Worm (Caenorhabditis elegans) whole organism, early embryonic: ENCODE measurements around the gene R13D11.3.

Experiments
- B0310.2 ChIP-seq: sonication (generic microtip); optimal IDR thresholded peaks from 2 replicates; lab custom pipeline; 2016; ENCODE audit warnings: mild to moderate bottlenecking, missing genetic modification characterization, missing compliant biosample characterization
- F13C5.2 ChIP-seq: sonication (generic microtip); optimal IDR thresholded peaks from 2 replicates; lab custom pipeline; 2017; ENCODE audit warnings: mild to moderate bottlenecking, missing genetic modification characterization, inconsistent platforms, missing compliant biosample characterization
- aly-1 ChIP-seq: sonication (generic microtip); optimal IDR thresholded peaks from 2 replicates; lab custom pipeline; 2016; ENCODE audit warnings: missing genetic modification characterization, missing compliant biosample characterization
- ama-1 ChIP-seq: fragments of 150-350 bp; optimal IDR thresholded peaks from 2 replicates; lab custom pipeline; 2014
- ceh-13 ChIP-seq: fragments of 200-800 bp; sonication (Bioruptor generic); optimal IDR thresholded peaks from 2 replicates; lab custom pipeline; 2018; ENCODE audit warnings: mild to moderate bottlenecking, missing genetic modification characterization, missing compliant biosample characterization
- ceh-36 ChIP-seq: sonication (generic microtip); optimal IDR thresholded peaks from 2 replicates; lab custom pipeline; 2016; ENCODE audit warnings: missing genetic modification characterization, inconsistent platforms, missing compliant biosample characterization
- ets-7 ChIP-seq: sonication (generic microtip); optimal IDR thresholded peaks from 2 replicates; lab custom pipeline; 2016; ENCODE audit warnings: missing genotype, missing genetic modification characterization, missing compliant biosample characterization
- flt-1 ChIP-seq: fragments of 200-800 bp; sonication (Bioruptor generic); IDR thresholded peaks from 2 replicates; pipeline ENCODE4 v1.3.6; 2022; ENCODE audit warnings: missing genetic modification characterization, missing compliant biosample characterization
- hmbx-1 ChIP-seq: sonication (generic microtip); optimal IDR thresholded peaks from 2 replicates; lab custom pipeline; 2016; ENCODE audit warnings: mild to moderate bottlenecking, missing genetic modification characterization, missing compliant biosample characterization
- hmg-4 ChIP-seq: fragments of 200-800 bp; sonication (Bioruptor generic); optimal IDR thresholded peaks from 2 replicates; lab custom pipeline; 2018; ENCODE audit warnings: mild to moderate bottlenecking, missing genetic modification characterization, missing compliant biosample characterization
- hnd-1 ChIP-seq: sonication (generic microtip); optimal IDR thresholded peaks from 2 replicates; lab custom pipeline; 2016; ENCODE audit warnings: missing genetic modification characterization, missing compliant biosample characterization
- pes-1 ChIP-seq: fragments of 200-800 bp; sonication (Bioruptor generic); IDR thresholded peaks from 2 replicates; pipeline ENCODE4 v1.3.6; 2022; ENCODE audit warnings: missing genetic modification reagents, missing genetic modification characterization, missing compliant biosample characterization
- scrt-1 ChIP-seq: fragments of 200-800 bp; sonication (Bioruptor generic); IDR thresholded peaks from 2 replicates; pipeline ENCODE4 v1.3.6; 2022; ENCODE audit warnings: missing genetic modification characterization, missing compliant biosample characterization
- sea-1 ChIP-seq: fragments of 200-800 bp; sonication (Bioruptor generic); conservative IDR thresholded peaks from 2 replicates; pipeline ENCODE4 v1.3.6; 2022; ENCODE audit warnings: missing genetic modification characterization, missing compliant biosample characterization
- tbx-11 ChIP-seq: fragments of 200-800 bp; sonication (Bioruptor generic); IDR thresholded peaks from 2 replicates; pipeline ENCODE4 v1.3.6; 2022; ENCODE audit warnings: missing genetic modification characterization, missing compliant biosample characterization
- tbx-37 ChIP-seq: fragments of 200-800 bp; sonication (Bioruptor generic); conservative IDR thresholded peaks from 2 replicates; pipeline ENCODE4 v1.3.6; 2022; ENCODE audit warnings: missing genetic modification reagents, missing genetic modification characterization, missing compliant biosample characterization
- tra-4 ChIP-seq: sonication (generic microtip); optimal IDR thresholded peaks from 2 replicates; lab custom pipeline; 2017; ENCODE audit warnings: missing genetic modification characterization, missing compliant biosample characterization

R13D11.3 gene

DNA sequence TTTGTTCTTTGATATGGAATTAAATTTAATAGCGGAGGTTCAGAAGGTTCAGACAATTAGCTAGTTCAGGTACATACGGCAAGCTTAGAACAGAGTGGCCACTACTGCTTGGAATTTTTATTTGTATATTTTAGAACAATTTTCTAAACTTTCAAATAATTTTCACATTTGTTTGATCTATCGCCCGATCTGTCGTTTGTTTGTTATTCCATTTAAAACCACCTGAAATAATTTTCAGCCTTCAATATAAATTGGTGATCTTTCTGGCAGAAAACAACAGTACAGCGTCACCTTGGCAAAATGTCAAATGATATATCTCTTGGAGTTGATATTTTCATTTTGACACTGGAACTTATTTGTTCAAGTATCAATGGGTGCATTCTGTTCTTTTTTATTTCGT lies at the start of gene R13D11.3:
Gene R13D11.3 (plus strand): TSS at position 301 of the 400 bp plus-strand sequence.
- no peak for TF ChIP-seq F13C5.2 (tag; lab: Kevin White, UChicago)
- no peak for TF ChIP-seq ceh-36 (tag; lab: Kevin White, UChicago)
- no peak for TF ChIP-seq ceh-13 (GFP tag; lab: Kevin White, UChicago)
- TF ChIP-seq hmbx-1: no peak
- TF ChIP-seq ama-1 (lab: Kevin White, UChicago): no peak
- TF ChIP-seq B0310.2: no peak
- no peak for TF ChIP-seq scrt-1 (GFP tag; lab: Robert Waterston, UW)
- TF ChIP-seq pes-1 (GFP tag; lab: Robert Waterston, UW): no peak

DNA sequence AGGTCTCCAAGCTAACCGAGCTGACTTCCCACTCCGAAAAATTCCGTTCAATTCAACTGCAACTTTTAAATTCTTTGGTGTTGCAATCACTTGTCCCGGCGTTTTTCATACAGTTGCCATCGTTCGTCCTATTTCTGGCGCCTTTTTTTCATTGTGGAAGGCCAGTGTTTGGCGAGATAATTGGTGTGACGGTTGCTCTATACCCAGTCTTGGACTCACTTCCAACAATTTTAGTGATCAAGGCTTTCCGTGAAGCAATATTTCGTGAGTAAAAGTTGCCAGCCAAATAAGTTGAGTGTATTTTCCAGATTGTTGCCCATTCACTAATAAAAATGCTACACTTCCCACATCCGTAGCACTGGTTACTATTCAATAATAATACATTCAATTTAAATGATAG lies 42.6 kb upstream of the R13D11.3 start:
- TF ChIP-seq hnd-1 (tag; lab: Kevin White, UChicago): no peak
- TF ChIP-seq scrt-1 (GFP tag; lab: Robert Waterston, UW): no peak
- TF ChIP-seq pes-1 (GFP tag; lab: Robert Waterston, UW): no peak
- no peak for TF ChIP-seq ama-1 (lab: Kevin White, UChicago)
- no peak for TF ChIP-seq ceh-36 (tag; lab: Kevin White, UChicago)
- no peak for TF ChIP-seq flt-1 (GFP tag; lab: Robert Waterston, UW)
- no peak for TF ChIP-seq B0310.2
- no peak for TF ChIP-seq tbx-37 (GFP tag; lab: Robert Waterston, UW)
- no peak for TF ChIP-seq ceh-13 (GFP tag; lab: Kevin White, UChicago)
- TF ChIP-seq tra-4 (tag; lab: Kevin White, UChicago): no peak
- TF ChIP-seq aly-1: no peak
- no peak for TF ChIP-seq tbx-11 (GFP tag; lab: Robert Waterston, UW)
- no peak for TF ChIP-seq F13C5.2 (tag; lab: Kevin White, UChicago)
- no peak for TF ChIP-seq ets-7 (tag; lab: Kevin White, UChicago)
- TF ChIP-seq sea-1: no peak
- TF ChIP-seq hmg-4: no peak
- no peak for TF ChIP-seq hmbx-1

ce11 chrV:773256-773655 lies 41.6 kb upstream of the R13D11.3 start, which contains the start of gene sti-1:
sti-1 (plus strand) TSS chrV:773518.
- TF ChIP-seq F13C5.2 (tag; lab: Kevin White, UChicago): peak; percentile 34
- TF ChIP-seq B0310.2: no peak

ce11 chrV:774341-774740 lies 40.5 kb upstream of the R13D11.3 start:
- TF ChIP-seq tbx-11 (GFP tag; lab: Robert Waterston, UW) (no peak), sea-1 (no peak), B0310.2 (no peak), hmg-4 (no peak), hmbx-1 (no peak), ceh-13 (GFP tag; lab: Kevin White, UChicago) (no peak), ceh-36 (tag; lab: Kevin White, UChicago) (no peak), ets-7 (tag; lab: Kevin White, UChicago) (no peak), hnd-1 (tag; lab: Kevin White, UChicago) (no peak), F13C5.2 (tag; lab: Kevin White, UChicago) (no peak), ama-1 (lab: Kevin White, UChicago) (no peak), tra-4 (tag; lab: Kevin White, UChicago) (no peak), scrt-1 (GFP tag; lab: Robert Waterston, UW) (no peak), flt-1 (GFP tag; lab: Robert Waterston, UW) (no peak), pes-1 (GFP tag; lab: Robert Waterston, UW) (no peak), tbx-37 (GFP tag; lab: Robert Waterston, UW) (no peak), aly-1 (no peak)

ce11 chrV:774875-775359 lies 39.9 kb upstream of the R13D11.3 start, which contains the start of gene srbc-58:
srbc-58 (plus strand) TSS chrV:774995.
- TF ChIP-seq sea-1: 0 out of 2 replicates have a peak, but pooled peaks have one; percentile 44
- no peak for TF ChIP-seq tra-4 (tag; lab: Kevin White, UChicago)

DNA sequence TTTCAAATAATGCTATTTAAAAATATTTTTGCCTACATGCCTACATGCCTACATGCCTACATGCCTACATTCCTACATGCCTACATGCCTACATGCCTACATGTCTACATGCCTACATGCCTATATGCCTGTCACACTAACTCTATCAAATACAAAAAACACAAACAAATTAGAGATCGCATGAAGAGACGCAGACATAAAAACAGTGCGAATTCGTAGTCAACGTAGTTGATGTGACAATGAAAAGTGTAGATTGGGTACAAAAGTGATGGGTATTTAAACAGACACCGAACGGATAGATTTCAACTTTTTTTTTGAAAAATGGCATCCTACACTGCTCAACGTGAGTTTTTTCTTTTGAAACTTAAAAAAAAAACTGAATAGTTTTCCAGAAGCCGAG lies 37.5 kb upstream of the R13D11.3 start, which contains the start of gene R09E12.9:
Gene R09E12.9 (plus strand): TSS at position 316 of the 400 bp plus-strand sequence.
- TF ChIP-seq pes-1 (GFP tag; lab: Robert Waterston, UW) (no peak), ets-7 (tag; lab: Kevin White, UChicago) (no peak), sea-1 (no peak)

DNA sequence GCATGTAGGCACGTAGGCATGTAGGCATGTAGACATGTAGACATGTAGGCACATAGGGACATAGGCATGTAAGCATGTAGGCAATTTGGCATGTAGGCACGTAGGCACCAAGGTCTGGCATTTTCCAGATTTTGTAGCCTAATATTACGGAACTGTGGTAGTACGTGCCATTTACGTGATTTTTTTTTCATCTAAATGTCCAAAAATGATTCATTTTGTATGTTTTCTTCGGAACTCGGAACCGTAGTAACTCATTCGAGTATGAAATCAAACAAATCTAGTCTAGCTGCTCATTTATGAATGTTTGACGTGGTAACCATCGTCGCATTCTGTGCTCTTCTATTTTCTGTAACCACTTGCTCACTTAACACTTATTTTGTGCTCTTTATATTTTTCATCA lies 36.5 kb upstream of the R13D11.3 start, which contains the start of gene srbc-59:
Gene srbc-59 (plus strand): TSS at position 301 of the 400 bp plus-strand sequence.
- TF ChIP-seq F13C5.2 (tag; lab: Kevin White, UChicago): no peak
- TF ChIP-seq flt-1 (GFP tag; lab: Robert Waterston, UW): no peak

DNA sequence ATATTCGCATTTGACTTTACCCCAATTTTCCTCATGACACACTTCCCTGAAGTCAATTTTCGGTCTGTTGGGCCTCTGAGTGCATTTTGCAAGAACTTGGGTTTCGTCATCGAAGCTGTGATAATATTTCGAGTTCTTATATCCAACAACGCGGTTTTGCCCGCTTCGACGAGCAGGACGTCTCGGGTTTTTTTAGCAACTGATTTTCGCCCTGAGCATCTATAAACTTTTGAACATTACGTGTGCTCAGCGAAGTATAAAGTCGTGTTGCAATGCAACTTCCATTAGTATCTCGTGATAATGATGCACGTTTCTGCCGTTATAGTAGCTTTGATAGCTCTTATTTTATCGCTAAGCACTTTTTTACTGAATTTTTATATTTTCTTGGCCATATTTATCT lies 34.8 kb upstream of the R13D11.3 start, which contains the start of gene srbc-60:
Gene srbc-60 (plus strand): TSS at position 301 of the 400 bp plus-strand sequence.
- TF ChIP-seq aly-1 (no peak), tbx-37 (GFP tag; lab: Robert Waterston, UW) (no peak), hnd-1 (tag; lab: Kevin White, UChicago) (no peak), sea-1 (no peak), ceh-36 (tag; lab: Kevin White, UChicago) (no peak), tra-4 (tag; lab: Kevin White, UChicago) (no peak), ama-1 (lab: Kevin White, UChicago) (no peak)

DNA sequence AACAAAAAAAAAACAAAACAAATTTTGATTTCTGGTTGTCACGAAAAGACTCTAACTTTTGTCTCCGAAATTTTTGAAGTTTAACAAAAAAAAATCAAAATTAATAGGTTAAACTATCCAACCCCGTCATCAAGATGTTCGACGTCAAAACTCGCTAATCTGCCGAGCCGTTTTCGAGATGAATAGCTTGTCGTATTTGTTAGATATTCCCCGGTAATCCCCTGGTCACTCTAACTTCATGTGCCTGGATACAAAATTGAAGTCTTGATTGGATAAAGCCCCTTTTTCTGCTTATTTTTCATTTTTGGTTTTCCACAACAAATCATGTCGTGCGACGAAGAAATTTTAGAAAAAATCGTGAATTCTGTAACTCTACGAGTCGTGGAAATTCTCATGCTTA lies 32.4 kb upstream of the R13D11.3 start, which contains the start of gene srab-16:
Gene srab-16 (plus strand): TSS at position 301 of the 400 bp plus-strand sequence.
- no peak for TF ChIP-seq sea-1
- no peak for TF ChIP-seq ceh-36 (tag; lab: Kevin White, UChicago)
- no peak for TF ChIP-seq scrt-1 (GFP tag; lab: Robert Waterston, UW)
- TF ChIP-seq F13C5.2 (tag; lab: Kevin White, UChicago): no peak
- TF ChIP-seq flt-1 (GFP tag; lab: Robert Waterston, UW): no peak
- TF ChIP-seq pes-1 (GFP tag; lab: Robert Waterston, UW): no peak
- no peak for TF ChIP-seq hmg-4
- no peak for TF ChIP-seq ceh-13 (GFP tag; lab: Kevin White, UChicago)
- TF ChIP-seq hmbx-1: no peak
- no peak for TF ChIP-seq B0310.2
- TF ChIP-seq tbx-37 (GFP tag; lab: Robert Waterston, UW): no peak
- TF ChIP-seq ama-1 (lab: Kevin White, UChicago): no peak
- TF ChIP-seq aly-1: no peak
- no peak for TF ChIP-seq tra-4 (tag; lab: Kevin White, UChicago)
- no peak for TF ChIP-seq ets-7 (tag; lab: Kevin White, UChicago)
- no peak for TF ChIP-seq hnd-1 (tag; lab: Kevin White, UChicago)
- no peak for TF ChIP-seq tbx-11 (GFP tag; lab: Robert Waterston, UW)
